In the genomic region with DNA sequence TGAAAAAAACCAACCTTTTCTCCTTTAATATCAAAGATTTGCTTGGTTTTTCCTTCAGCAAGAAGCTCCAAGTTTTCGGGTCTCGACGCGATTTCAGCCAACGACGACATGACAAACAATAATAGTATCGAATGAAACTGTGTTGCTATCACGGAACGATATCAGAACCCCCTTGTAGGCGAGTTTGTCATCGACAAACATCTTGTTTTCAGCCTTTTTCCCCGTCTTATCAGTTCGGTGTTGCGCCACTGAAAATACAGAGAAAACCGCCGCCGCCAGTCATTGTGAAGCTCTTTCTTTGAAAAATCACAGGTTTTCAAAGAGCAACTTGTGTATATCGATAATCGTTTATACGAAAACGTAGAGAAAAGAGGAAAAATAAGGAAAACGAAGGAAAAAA, we compare ENCODE assay signal across 2 worm cellular contexts.
TF ChIP-seq lines count a peak whose summit lies in the region.

Gene paic-1 (minus strand): TSS at position 120 of the 400 bp plus-strand sequence.

TF ChIP-seq in whole organism, L2 larva, 48 proteins besides CTCF, POLR2A, EP300 and RAD21 (continued from another document):
- no peak for TF ChIP-seq sma-3 (GFP tag; optimal IDR thresholded peaks at IDR 0.05; lab: Kevin White, UChicago)
- no peak for TF ChIP-seq nhr-21 (tag; optimal IDR thresholded peaks at IDR 0.05; lab: Kevin White, UChicago)
- TF ChIP-seq nhr-6 (tag; optimal IDR thresholded peaks at IDR 0.05; lab: Kevin White, UChicago), result no peak
- no peak for TF ChIP-seq nhr-23 (tag; optimal IDR thresholded peaks at IDR 0.05; lab: Kevin White, UChicago)

TF ChIP-seq in whole organism, L4 larva, 104 proteins besides CTCF, POLR2A, EP300 and RAD21 (continued from another document):
- TF ChIP-seq T26A8.4 (GFP tag; IDR thresholded peaks at IDR 0.05; lab: Robert Waterston, UW) (peak; percentile 27; the same call in 1 of the 2 replicates), ama-1 (optimal IDR thresholded peaks at IDR 0.05; lab: Kevin White, UChicago) (peak; percentile 80), nhr-28 (tag; optimal IDR thresholded peaks at IDR 0.05; lab: Kevin White, UChicago) (peak; percentile 37), mep-1 (tag; optimal IDR thresholded peaks at IDR 0.05; lab: Kevin White, UChicago) (peak; percentile 50)
TF ChIP-seq in whole organism, L4 larva: peak in this region for 11.
